Worm (Caenorhabditis elegans) whole organism, L4 larva: Measurements from ENCODE around the gene hum-4.

ENCODE experiments used
- T20F7.1 ChIP-seq: fragments of 200-800 bp; sonication (Bioruptor generic); optimal IDR thresholded peaks from 2 replicates; lab custom pipeline; 2018; ENCODE audit warnings: mild to moderate bottlenecking, missing genetic modification characterization, missing compliant biosample characterization
- Y48G9A.11 ChIP-seq: fragments of 200-800 bp; sonication (Bioruptor generic); IDR thresholded peaks from 2 replicates; pipeline ENCODE4 v1.3.6; 2022; ENCODE audit warnings: missing genetic modification reagents, missing genetic modification characterization, missing compliant biosample characterization
- ZK546.5 ChIP-seq, 2 experiments: sonication (generic microtip); optimal IDR thresholded peaks; 2 replicates each; lab custom pipeline; 2017; ENCODE audit warnings: missing biosample characterization in 2 of 2, missing genetic modification characterization in 2 of 2
- duxl-1 ChIP-seq: sonication (generic microtip); optimal IDR thresholded peaks from 2 replicates; lab custom pipeline; 2016; ENCODE audit warnings: mild to moderate bottlenecking, missing genetic modification characterization, moderate library complexity, missing compliant biosample characterization; ENCODE audit not compliant: poor library complexity
- egl-27 ChIP-seq: sonication (generic microtip); optimal IDR thresholded peaks from 3 replicates; lab custom pipeline; 2017; ENCODE audit warnings: missing biosample characterization, missing genetic modification reagents, missing genetic modification characterization
- fkh-10 ChIP-seq: fragments of 150-350 bp; optimal IDR thresholded peaks from 2 replicates; lab custom pipeline; 2014; ENCODE audit warnings: missing biosample characterization, missing genetic modification reagents, missing genetic modification characterization
- nhr-76 ChIP-seq: fragments of 150-350 bp; optimal IDR thresholded peaks from 2 replicates; lab custom pipeline; 2014; ENCODE audit warnings: missing biosample characterization, missing genetic modification characterization
- pqm-1 ChIP-seq: sonication (generic microtip); optimal IDR thresholded peaks from 2 replicates; lab custom pipeline; 2017; ENCODE audit warnings: missing biosample characterization, missing genetic modification characterization
- spr-1 ChIP-seq: sonication (generic microtip); optimal IDR thresholded peaks from 2 replicates; lab custom pipeline; 2016; ENCODE audit warnings: mild to moderate bottlenecking, missing genetic modification characterization, missing compliant biosample characterization
- unc-130 ChIP-seq: sonication (generic microtip); optimal IDR thresholded peaks from 2 replicates; lab custom pipeline; 2016; ENCODE audit warnings: missing genetic modification reagents, missing genetic modification characterization, missing compliant biosample characterization
- zag-1 ChIP-seq: fragments of 150-350 bp; optimal IDR thresholded peaks from 2 replicates; lab custom pipeline; 2014; ENCODE audit warnings: missing biosample characterization, missing genetic modification characterization

DNA sequence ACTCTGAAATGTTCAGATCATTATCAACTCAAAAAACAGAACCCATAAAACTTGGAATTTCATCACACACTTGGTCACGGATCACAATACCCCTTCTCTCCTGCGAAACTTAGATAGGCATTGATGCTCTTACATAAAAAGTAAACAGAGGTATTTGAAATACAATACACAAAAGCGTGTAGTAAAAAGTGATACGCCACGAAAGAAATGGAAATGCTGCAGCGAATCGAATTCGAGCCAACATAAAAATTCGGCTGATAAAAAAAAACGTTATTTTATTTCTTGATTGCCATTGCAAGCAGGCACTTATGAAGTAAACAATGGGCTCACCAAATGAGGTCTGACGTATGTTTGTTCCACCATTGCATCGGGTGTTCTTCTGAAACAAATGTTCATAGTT lies 6.7 kb downstream of the hum-4 start:
- no peak for TF ChIP-seq fkh-10 (GFP tag; lab: Kevin White, UChicago)
- no peak for TF ChIP-seq zag-1 (tag; lab: Kevin White, UChicago)
- TF ChIP-seq Y48G9A.11 (GFP tag; lab: Robert Waterston, UW), result no peak
- TF ChIP-seq duxl-1 (tag; lab: Kevin White, UChicago), result no peak
- peak; percentile 36 for TF ChIP-seq pqm-1
- no peak for TF ChIP-seq nhr-76 (tag; lab: Kevin White, UChicago)
- TF ChIP-seq ZK546.5 (tag; optimal IDR thresholded peaks at IDR 0.05; lab: Kevin White, UChicago), result no peak
- no peak for TF ChIP-seq T20F7.1 (GFP tag; lab: Kevin White, UChicago)
- no peak for TF ChIP-seq spr-1 (tag; lab: Kevin White, UChicago)
- no peak for TF ChIP-seq egl-27 (tag; lab: Kevin White, UChicago)
- TF ChIP-seq unc-130 (GFP tag; lab: Kevin White, UChicago), result no peak
